Worm (Caenorhabditis elegans): ENCODE data around the gene athp-2.
A peak's percentile ranks its signal among the peaks of the same experiment; 100 is the strongest.

The athp-2 gene

DNA sequence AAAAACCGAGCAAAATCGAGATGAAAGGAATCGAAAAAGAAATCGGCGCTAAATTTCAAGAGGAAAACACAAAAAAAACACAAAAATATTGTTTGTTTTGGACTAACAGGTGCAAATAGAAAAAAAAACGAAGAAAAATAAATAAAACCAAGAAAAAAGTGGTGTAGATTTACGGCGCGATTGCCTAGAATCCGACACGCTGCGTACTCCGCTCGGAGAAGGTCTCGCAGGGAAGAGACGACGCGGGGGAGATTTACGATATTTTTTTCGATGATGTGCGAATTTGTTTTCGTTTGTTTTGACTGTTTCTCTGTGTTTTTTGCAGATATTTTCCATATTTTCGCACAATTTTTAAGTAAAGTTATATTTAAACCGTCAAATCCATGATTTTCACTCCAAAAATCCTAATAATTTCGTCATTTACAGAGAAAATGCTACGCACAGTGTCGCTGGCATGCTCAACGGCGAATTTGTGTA is 40.7 kb upstream of the athp-2 start, which contains the start of gene sco-1 (continued):
- TF ChIP-seq ZK337.2 (GFP tag; IDR thresholded peaks at IDR 0.05) = peak; percentile 96
- 0 out of 2 replicates have a peak, but pooled peaks have one; percentile 16 for TF ChIP-seq snpc-1.2 (GFP tag; IDR thresholded peaks at IDR 0.05)
- TF ChIP-seq D1046.2 (GFP tag; IDR thresholded peaks at IDR 0.05) = peak; percentile 74; the same call in 1 of the 2 replicates
- no peak for TF ChIP-seq nhr-41 (GFP tag; IDR thresholded peaks at IDR 0.05)
- no peak for TF ChIP-seq F10B5.3 (tag; optimal IDR thresholded peaks at IDR 0.05)
- peak in 1 of 2 experiments; percentile 62 for TF ChIP-seq mdl-1 (tag; optimal IDR thresholded peaks at IDR 0.05)
- TF ChIP-seq mxl-2 (GFP tag; conservative IDR thresholded peaks at IDR 0.05) = 0 out of 2 replicates have a peak, but pooled peaks have one; percentile 11
- TF ChIP-seq mes-2 (tag; optimal IDR thresholded peaks at IDR 0.05; ENCODE audit: poor library complexity, severe bottlenecking) = peak; percentile 99
- TF ChIP-seq nhr-10 (tag; optimal IDR thresholded peaks at IDR 0.05) = peak; percentile 16
- TF ChIP-seq lir-3 (tag; optimal IDR thresholded peaks at IDR 0.05) = peak; percentile 24
- TF ChIP-seq egl-43 (GFP tag; IDR thresholded peaks at IDR 0.05) = peak; percentile 86
- peak; percentile 92 for TF ChIP-seq nhr-25 (tag; optimal IDR thresholded peaks at IDR 0.05; ENCODE audit: borderline replicate concordance, insufficient read depth)
- no peak for TF ChIP-seq ceh-32 (tag; optimal IDR thresholded peaks at IDR 0.05; ENCODE audit: poor library complexity)
- TF ChIP-seq skn-1 (tag; optimal IDR thresholded peaks at IDR 0.05) = no peak
- TF ChIP-seq R02D3.7 (tag; optimal IDR thresholded peaks at IDR 0.05) = peak; percentile 98
- peak; percentile 30 for TF ChIP-seq lin-39 (tag; optimal IDR thresholded peaks at IDR 0.05)
- no peak for TF ChIP-seq ztf-11 (tag; optimal IDR thresholded peaks at IDR 0.05)
- TF ChIP-seq arid-1 (GFP tag; conservative IDR thresholded peaks at IDR 0.05) = peak; percentile 68; the same call in 1 of the 2 replicates
- peak; percentile 92 for TF ChIP-seq unc-130 (GFP tag; optimal IDR thresholded peaks at IDR 0.05)
- peak; percentile 80 for TF ChIP-seq sdz-12 (GFP tag; optimal IDR thresholded peaks at IDR 0.05)
- peak; percentile 58; the same call in 1 of the 2 replicates for TF ChIP-seq ceh-44 (GFP tag; IDR thresholded peaks at IDR 0.05)
- peak; percentile 87 for TF ChIP-seq F37D6.2 (tag; optimal IDR thresholded peaks at IDR 0.05)
- no peak for TF ChIP-seq unc-39 (tag; optimal IDR thresholded peaks at IDR 0.05)
- TF ChIP-seq php-3 (GFP tag; IDR thresholded peaks at IDR 0.05) = peak; percentile 88
- TF ChIP-seq nhr-42 (GFP tag; IDR thresholded peaks at IDR 0.05) = peak; percentile 91
- TF ChIP-seq pqm-1 (tag; optimal IDR thresholded peaks at IDR 0.05) = no peak
- peak; percentile 93 for TF ChIP-seq nhr-77 (tag; optimal IDR thresholded peaks at IDR 0.05)
- peak; percentile 82 for TF ChIP-seq spr-1 (tag; optimal IDR thresholded peaks at IDR 0.05)
- TF ChIP-seq rbr-2 (tag; optimal IDR thresholded peaks at IDR 0.05) = peak; percentile 93
- TF ChIP-seq nhr-11 (tag; optimal IDR thresholded peaks at IDR 0.05) = peak; percentile 90
- TF ChIP-seq aha-1 (tag) = peak; percentile 93
- TF ChIP-seq T26A8.4 (GFP tag; IDR thresholded peaks at IDR 0.05) = peak; percentile 94
- TF ChIP-seq lsy-2 (tag; optimal IDR thresholded peaks at IDR 0.05) = peak; percentile 80 to 97
- TF ChIP-seq hlh-30 (tag; optimal IDR thresholded peaks at IDR 0.05; ENCODE audit: insufficient read depth) = peak; percentile 91
- no peak for TF ChIP-seq nhr-76 (tag; optimal IDR thresholded peaks at IDR 0.05)
- no peak for TF ChIP-seq dmd-8 (GFP tag; IDR thresholded peaks at IDR 0.05)
- peak; percentile 59 for TF ChIP-seq F49E8.2 (tag; optimal IDR thresholded peaks at IDR 0.05; ENCODE audit: borderline replicate concordance)
- peak; percentile 68 for TF ChIP-seq mxl-3 (GFP tag; optimal IDR thresholded peaks at IDR 0.05)
- TF ChIP-seq nhr-237 (tag; optimal IDR thresholded peaks at IDR 0.05) = no peak
- no peak for TF ChIP-seq ceh-62 (tag; optimal IDR thresholded peaks at IDR 0.05)
- peak; percentile 60 for TF ChIP-seq snpc-4 (tag; optimal IDR thresholded peaks at IDR 0.05)
- TF ChIP-seq zip-2 (tag; optimal IDR thresholded peaks at IDR 0.05) = peak; percentile 70
- TF ChIP-seq ama-1 (optimal IDR thresholded peaks at IDR 0.05) = peak; percentile 34
- TF ChIP-seq Y75B8A.6 (GFP tag; IDR thresholded peaks at IDR 0.05) = no peak
- no peak for TF ChIP-seq Y105C5A.15 (GFP tag; IDR thresholded peaks at IDR 0.05)
- peak; percentile 93 for TF ChIP-seq lin-13 (GFP tag; optimal IDR thresholded peaks at IDR 0.05)
- no peak for TF ChIP-seq T20F7.1 (GFP tag; optimal IDR thresholded peaks at IDR 0.05)
- TF ChIP-seq mep-1 (tag; optimal IDR thresholded peaks at IDR 0.05) = peak; percentile 98
- no peak for TF ChIP-seq ceh-28 (tag; optimal IDR thresholded peaks at IDR 0.05)
- TF ChIP-seq gei-8 (GFP tag; optimal IDR thresholded peaks at IDR 0.05) = peak; percentile 50
- TF ChIP-seq madf-5 (GFP tag; IDR thresholded peaks at IDR 0.05) = 0 out of 4 replicates have a peak, but pooled peaks of 1 of the 2 experiments have one; percentile 4

Data from whole organism, L4 larva.